Worm (Caenorhabditis elegans): ENCODE results near the gene far-1.

DNA sequence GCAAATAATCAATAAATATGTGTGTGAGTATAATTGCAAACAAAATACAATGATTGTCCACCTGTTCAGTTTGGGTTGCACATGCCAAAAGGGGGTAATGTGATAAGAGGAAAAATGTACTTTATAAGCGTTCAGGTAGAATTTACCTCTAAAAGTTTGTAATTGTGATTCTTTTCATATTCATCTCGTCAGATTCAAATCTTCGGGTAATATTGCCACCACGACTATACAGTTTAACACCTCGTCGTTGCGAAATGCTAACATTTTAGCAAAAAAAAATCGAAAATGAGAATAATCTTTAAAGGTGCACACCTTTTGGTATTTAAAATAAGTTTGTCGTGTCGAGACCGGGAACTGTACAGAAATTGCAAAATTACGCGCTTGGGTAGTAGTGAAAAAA is 37.8 kb downstream of the far-1 start, which contains the start of gene nac-2:
- no peak for TF ChIP-seq ztf-4 (tag; optimal IDR thresholded peaks at IDR 0.05)
- TF ChIP-seq nhr-11 (tag; optimal IDR thresholded peaks at IDR 0.05): no peak
- no peak for TF ChIP-seq aha-1 (tag; optimal IDR thresholded peaks at IDR 0.05)
- TF ChIP-seq fkh-10 (GFP tag; optimal IDR thresholded peaks at IDR 0.05): no peak
- no peak for TF ChIP-seq grh-1 (GFP tag; IDR thresholded peaks at IDR 0.05)
- TF ChIP-seq ceh-8 (GFP tag; optimal IDR thresholded peaks at IDR 0.05): no peak
- no peak for TF ChIP-seq ceh-82 (tag; optimal IDR thresholded peaks at IDR 0.05)
- TF ChIP-seq lsy-2 (tag; optimal IDR thresholded peaks at IDR 0.05): no peak
- TF ChIP-seq nhr-77 (tag; optimal IDR thresholded peaks at IDR 0.05): no peak
- TF ChIP-seq snpc-4 (tag; optimal IDR thresholded peaks at IDR 0.05): no peak
- no peak for TF ChIP-seq sptf-1 (tag; optimal IDR thresholded peaks at IDR 0.05)
- TF ChIP-seq lir-3 (tag; optimal IDR thresholded peaks at IDR 0.05; ENCODE audit: poor library complexity): no peak
